Worm (Caenorhabditis elegans): ENCODE results near the gene emb-27.

Gene emb-27

ce11 chrII:8162120-8162648, at the start of gene emb-27, which contains the start of gene rrf-3:
Gene emb-27, minus strand, starts transcription at chrII:8162170.
Gene rrf-3, plus strand, starts transcription at chrII:8162465.
- TF ChIP-seq fos-1 (tag; optimal IDR thresholded peaks at IDR 0.05), result peak; percentile 22
- peak; percentile 92 for TF ChIP-seq C34F6.9 (tag; optimal IDR thresholded peaks at IDR 0.05)
- no peak for TF ChIP-seq nhr-237 (tag; optimal IDR thresholded peaks at IDR 0.05)
- TF ChIP-seq nhr-129 (tag; optimal IDR thresholded peaks at IDR 0.05), result peak; percentile 49
- no peak for TF ChIP-seq peb-1 (tag; optimal IDR thresholded peaks at IDR 0.05)
- peak; percentile 15 to 78 for TF ChIP-seq lsy-2 (tag; optimal IDR thresholded peaks at IDR 0.05)
- no peak for TF ChIP-seq ztf-1 (GFP tag; conservative IDR thresholded peaks at IDR 0.05)
- TF ChIP-seq blmp-1 (tag; optimal IDR thresholded peaks at IDR 0.05; ENCODE audit: insufficient read depth), result no peak
- TF ChIP-seq nhr-10 (tag; optimal IDR thresholded peaks at IDR 0.05), result no peak

- no peak for TF ChIP-seq C34F6.9 (tag; optimal IDR thresholded peaks at IDR 0.05)
- no peak for TF ChIP-seq gmeb-1 (tag; optimal IDR thresholded peaks at IDR 0.05)
- no peak for TF ChIP-seq nhr-129 (tag; optimal IDR thresholded peaks at IDR 0.05)
- TF ChIP-seq ztf-11 (tag; optimal IDR thresholded peaks at IDR 0.05), result no peak
- TF ChIP-seq dmd-4 (tag; optimal IDR thresholded peaks at IDR 0.05), result no peak
- no peak for TF ChIP-seq unc-39 (tag; optimal IDR thresholded peaks at IDR 0.05)
- TF ChIP-seq skn-1 (tag; optimal IDR thresholded peaks at IDR 0.05), result no peak
- TF ChIP-seq lin-11 (tag; optimal IDR thresholded peaks at IDR 0.05), result no peak
- no peak for TF ChIP-seq blmp-1 (tag; optimal IDR thresholded peaks at IDR 0.05; ENCODE audit: insufficient read depth)
- TF ChIP-seq nhr-23 (tag; optimal IDR thresholded peaks at IDR 0.05), result no peak
- TF ChIP-seq unc-62 (GFP tag; optimal IDR thresholded peaks at IDR 0.05), result no peak
- TF ChIP-seq nhr-21 (tag; optimal IDR thresholded peaks at IDR 0.05), result no peak
These were observed 47.5 kb upstream of the emb-27 start, which contains the start of gene M110.8 for ce11 chrII:8209476-8209875. Gene M110.8, minus strand, starts transcription at chrII:8209576.

- TF ChIP-seq fos-1 (tag; optimal IDR thresholded peaks at IDR 0.05) (peak; percentile 40), aly-2 (tag; optimal IDR thresholded peaks at IDR 0.05) (no peak), skn-1 (tag; optimal IDR thresholded peaks at IDR 0.05) (peak; percentile 70)
These were observed 43.6 kb upstream of the emb-27 start for ce11 chrII:8205612-8206011.

ce11 chrII:8204039-8204438, 42.1 kb upstream of the emb-27 start, which contains the start of gene col-76:
Gene col-76, plus strand, starts transcription at chrII:8204339.
- no peak for TF ChIP-seq sem-4 (tag; optimal IDR thresholded peaks at IDR 0.05)
- no peak for TF ChIP-seq C34F6.9 (tag; optimal IDR thresholded peaks at IDR 0.05)
- no peak for TF ChIP-seq ceh-82 (tag; optimal IDR thresholded peaks at IDR 0.05)
- no peak for TF ChIP-seq ztf-4 (tag; optimal IDR thresholded peaks at IDR 0.05)
- no peak for TF ChIP-seq ceh-16 (tag; optimal IDR thresholded peaks at IDR 0.05)
- TF ChIP-seq nhr-6 (tag; optimal IDR thresholded peaks at IDR 0.05), result no peak
- TF ChIP-seq mab-5 (tag; optimal IDR thresholded peaks at IDR 0.05), result no peak

ce11 chrII:8199803-8200202, 37.8 kb upstream of the emb-27 start:
- TF ChIP-seq Y55F3AM.14 (GFP tag; optimal IDR thresholded peaks at IDR 0.05), result no peak
- no peak for TF ChIP-seq nhr-23 (tag; optimal IDR thresholded peaks at IDR 0.05)
- no peak for TF ChIP-seq nhr-25 (tag; optimal IDR thresholded peaks at IDR 0.05)
- no peak for TF ChIP-seq C34F6.9 (tag; optimal IDR thresholded peaks at IDR 0.05)
- no peak for TF ChIP-seq ceh-16 (tag; optimal IDR thresholded peaks at IDR 0.05)
- TF ChIP-seq fos-1 (tag; optimal IDR thresholded peaks at IDR 0.05), result no peak
- peak; percentile 88 for TF ChIP-seq blmp-1 (tag; optimal IDR thresholded peaks at IDR 0.05; ENCODE audit: insufficient read depth)
- no peak for TF ChIP-seq mbf-1 (tag; optimal IDR thresholded peaks at IDR 0.05)

ce11 chrII:8198503-8198902, 36.5 kb upstream of the emb-27 start, which contains the start of gene qua-1:
Gene qua-1, plus strand, starts transcription at chrII:8198803.
- TF ChIP-seq mdl-1 (tag; optimal IDR thresholded peaks at IDR 0.05) (no peak), ceh-82 (tag; optimal IDR thresholded peaks at IDR 0.05) (no peak), unc-55 (GFP tag; optimal IDR thresholded peaks at IDR 0.05) (no peak), C34F6.9 (tag; optimal IDR thresholded peaks at IDR 0.05) (no peak), unc-62 (GFP tag; optimal IDR thresholded peaks at IDR 0.05) (no peak), egl-27 (tag; optimal IDR thresholded peaks at IDR 0.05) (no peak), nhr-6 (tag; optimal IDR thresholded peaks at IDR 0.05) (no peak), ama-1 (optimal IDR thresholded peaks at IDR 0.05) (no peak), nhr-11 (tag; optimal IDR thresholded peaks at IDR 0.05) (no peak), F13H6.1 (tag; optimal IDR thresholded peaks at IDR 0.05) (no peak), ztf-4 (tag; optimal IDR thresholded peaks at IDR 0.05) (no peak), elt-3 (tag; optimal IDR thresholded peaks at IDR 0.05) (no peak), lin-13 (GFP tag; optimal IDR thresholded peaks at IDR 0.05) (no peak), gmeb-1 (tag; optimal IDR thresholded peaks at IDR 0.05) (no peak), blmp-1 (tag; optimal IDR thresholded peaks at IDR 0.05; ENCODE audit: insufficient read depth) (no peak), Y55F3AM.14 (GFP tag; optimal IDR thresholded peaks at IDR 0.05) (no peak), snpc-4 (tag; optimal IDR thresholded peaks at IDR 0.05) (no peak)

All from whole organism, L2 larva.